Worm (Caenorhabditis elegans): Measurements from ENCODE around the gene C07A4.3.
A peak's percentile ranks its signal among the peaks of the same experiment; 100 is the strongest.

Gene C07A4.3

ce11 chrX:10132546-10133032 lies 42.2 kb upstream of the C07A4.3 start (continued):
- TF ChIP-seq rec-8 (tag; optimal IDR thresholded peaks at IDR 0.05) (peak; percentile 49 to 50), B0336.3 (GFP tag; IDR thresholded peaks at IDR 0.05) (peak; percentile 65; the same call in 1 of the 2 replicates), egrh-3 (GFP tag; IDR thresholded peaks at IDR 0.05) (peak; percentile 23; the same call in 1 of the 2 replicates), lsy-27 (tag; optimal IDR thresholded peaks at IDR 0.05; ENCODE audit: borderline replicate concordance, insufficient read depth) (peak; percentile 67), ZK185.1 (tag; optimal IDR thresholded peaks at IDR 0.05; ENCODE audit: poor library complexity, severe bottlenecking) (peak; percentile 54), athp-1 (tag; optimal IDR thresholded peaks at IDR 0.05) (peak; percentile 69), D2030.7 (GFP tag; IDR thresholded peaks at IDR 0.05) (peak; percentile 71), pbrm-1 (GFP tag; IDR thresholded peaks at IDR 0.05) (peak; percentile 84), chd-7 (tag; optimal IDR thresholded peaks at IDR 0.05) (peak; percentile 54), B0261.1 (tag; optimal IDR thresholded peaks at IDR 0.05) (peak; percentile 80), hsf-1 (GFP tag; IDR thresholded peaks at IDR 0.05) (peak; percentile 50; the same call in 1 of the 2 replicates), lin-40 (tag; optimal IDR thresholded peaks at IDR 0.05) (peak; percentile 62), him-1 (tag; optimal IDR thresholded peaks at IDR 0.05) (peak; percentile 78), madf-10 (tag; optimal IDR thresholded peaks at IDR 0.05) (peak; percentile 73), dox-1 (GFP tag; IDR thresholded peaks at IDR 0.05) (peak; percentile 86; the same call in 1 of the 2 replicates), atf-7 (tag; optimal IDR thresholded peaks at IDR 0.05) (peak; percentile 22), somi-1 (GFP tag; optimal IDR thresholded peaks at IDR 0.05) (peak; percentile 27), ztf-25 (GFP tag; IDR thresholded peaks at IDR 0.05) (0 out of 2 replicates have a peak, but pooled peaks have one; percentile 51), ztf-26 (tag; optimal IDR thresholded peaks at IDR 0.05) (peak; percentile 36), tlf-1 (GFP tag; optimal IDR thresholded peaks at IDR 0.05) (peak; percentile 35), snpc-1.3 (tag; optimal IDR thresholded peaks at IDR 0.05; ENCODE audit: insufficient read depth) (peak; percentile 51), let-607 (tag; optimal IDR thresholded peaks at IDR 0.05) (peak in 1 of 2 experiments; percentile 54), ceh-27 (GFP tag; optimal IDR thresholded peaks at IDR 0.05) (peak; percentile 39), ekl-4 (GFP tag; IDR thresholded peaks at IDR 0.05) (0 out of 2 replicates have a peak, but pooled peaks have one; percentile 38), snpc-4 (GFP tag; optimal IDR thresholded peaks at IDR 0.05) (peak; percentile 61), snpc-4 (tag; optimal IDR thresholded peaks at IDR 0.05) (peak; percentile 28 to 85 (median 56)), mes-4 (tag; optimal IDR thresholded peaks at IDR 0.05) (peak; percentile 63), Y53G8AR.9 (GFP tag; conservative IDR thresholded peaks at IDR 0.05) (0 out of 2 replicates have a peak, but pooled peaks have one; percentile 18), bed-1 (GFP tag; IDR thresholded peaks at IDR 0.05) (peak; percentile 6; the same call in 1 of the 2 replicates), nfyb-1 (GFP tag; IDR thresholded peaks at IDR 0.05) (0 out of 2 replicates have a peak, but pooled peaks have one; percentile 38), F22D6.2 (tag; optimal IDR thresholded peaks at IDR 0.05) (peak; percentile 25), egl-44 (GFP tag; IDR thresholded peaks at IDR 0.05) (peak; percentile 41; the same call in 1 of the 2 replicates), attf-5 (GFP tag; optimal IDR thresholded peaks at IDR 0.05) (peak; percentile 56), F10E7.11 (tag; optimal IDR thresholded peaks at IDR 0.05) (peak; percentile 73), mcd-1 (GFP tag; IDR thresholded peaks at IDR 0.05) (peak; percentile 53), attf-3 (GFP tag; conservative IDR thresholded peaks at IDR 0.05) (0 out of 2 replicates have a peak, but pooled peaks have one; percentile 24), snpc-3.4 (tag; optimal IDR thresholded peaks at IDR 0.05) (peak; percentile 48), ztf-18 (tag; optimal IDR thresholded peaks at IDR 0.05) (peak; percentile 50), ceh-100 (GFP tag; IDR thresholded peaks at IDR 0.05) (peak; percentile 43), nhr-90 (tag; optimal IDR thresholded peaks at IDR 0.05) (peak; percentile 67), zim-3 (tag; optimal IDR thresholded peaks at IDR 0.05) (peak; percentile 31)
